Fruit fly (Drosophila melanogaster) whole organism, prepupa: Measurements from ENCODE around the gene CG31869.
A peak's percentile ranks its signal among the peaks of the same experiment; 100 is the strongest.

ENCODE experiments used
- Blimp-1 ChIP-seq: fragments of 200-800 bp; sonication (Bioruptor generic); optimal IDR thresholded peaks from 3 replicates; lab custom pipeline; 2017; ENCODE audit warnings: missing biosample characterization, missing genetic modification characterization, mild to moderate bottlenecking, moderate library complexity, missing genetic modification reagents
- CG10631 ChIP-seq: fragments of 200-800 bp; sonication (Bioruptor generic); optimal IDR thresholded peaks from 2 replicates; lab custom pipeline; 2016; ENCODE audit warnings: missing biosample characterization, missing genetic modification characterization
- CG10669 ChIP-seq: fragments of 200-800 bp; sonication (Bioruptor generic); optimal IDR thresholded peaks from 3 replicates; lab custom pipeline; 2018; ENCODE audit warnings: missing biosample characterization, mild to moderate bottlenecking, missing genetic modification characterization, moderate library complexity
- CG11294 ChIP-seq: fragments of 200-800 bp; sonication (Bioruptor generic); IDR thresholded peaks from 2 replicates; pipeline ENCODE4 v1.3.6; 2022; ENCODE audit warnings: missing biosample characterization, missing genetic modification characterization
- CG11762 ChIP-seq: fragments of 200-800 bp; sonication (Bioruptor generic); optimal IDR thresholded peaks from 3 replicates; lab custom pipeline; 2016; ENCODE audit warnings: missing biosample characterization, missing genetic modification characterization; ENCODE audit not compliant: insufficient read depth
- CG11902 ChIP-seq: fragments of 200-800 bp; sonication (Bioruptor generic); optimal IDR thresholded peaks from 3 replicates; lab custom pipeline; 2016; ENCODE audit warnings: missing biosample characterization, missing genetic modification characterization
- CG15336 ChIP-seq: fragments of 200-800 bp; sonication (Bioruptor generic); IDR thresholded peaks from 2 replicates; pipeline ENCODE4 v1.3.6; 2022; ENCODE audit warnings: missing biosample characterization, missing genetic modification characterization
- CG1621 ChIP-seq: fragments of 200-800 bp; sonication (Bioruptor generic); optimal IDR thresholded peaks from 3 replicates; lab custom pipeline; 2018; ENCODE audit warnings: missing biosample characterization, mild to moderate bottlenecking, missing genetic modification characterization
- CG16779 ChIP-seq: fragments of 200-800 bp; sonication (Bioruptor generic); optimal IDR thresholded peaks from 3 replicates; lab custom pipeline; 2017; ENCODE audit warnings: missing biosample characterization, mild to moderate bottlenecking, missing genetic modification characterization
- CG3032 ChIP-seq: fragments of 200-800 bp; optimal IDR thresholded peaks from 2 replicates; lab custom pipeline; 2019; ENCODE audit warnings: missing biosample characterization, mild to moderate bottlenecking, missing genetic modification characterization, moderate library complexity
- CG31627 ChIP-seq: fragments of 200-800 bp; sonication (Bioruptor generic); optimal IDR thresholded peaks from 3 replicates; lab custom pipeline; 2016; ENCODE audit warnings: missing biosample characterization, missing genetic modification characterization
- CG32006 ChIP-seq: fragments of 200-800 bp; sonication (Bioruptor generic); optimal IDR thresholded peaks from 3 replicates; lab custom pipeline; 2017; ENCODE audit warnings: missing biosample characterization, mild to moderate bottlenecking, missing genetic modification characterization
- CG34406 ChIP-seq: fragments of 200-800 bp; sonication (Bioruptor generic); optimal IDR thresholded peaks from 3 replicates; lab custom pipeline; 2016; ENCODE audit warnings: missing biosample characterization, missing genetic modification characterization
- CG3919 ChIP-seq: fragments of 200-800 bp; sonication (Bioruptor generic); optimal IDR thresholded peaks from 3 replicates; lab custom pipeline; 2016; ENCODE audit warnings: missing biosample characterization, missing genetic modification characterization
- CG4318 ChIP-seq: fragments of 200-800 bp; sonication (Bioruptor generic); optimal IDR thresholded peaks from 3 replicates; lab custom pipeline; 2017; ENCODE audit warnings: missing biosample characterization, mild to moderate bottlenecking, missing genetic modification characterization
- CG6163 ChIP-seq: fragments of 200-800 bp; sonication (Bioruptor generic); IDR thresholded peaks from 3 replicates; pipeline ENCODE4 v1.3.6; 2022; ENCODE audit warnings: missing biosample characterization, missing genetic modification characterization
- CG6276 ChIP-seq: fragments of 200-800 bp; sonication (Bioruptor generic); optimal IDR thresholded peaks from 2 replicates; lab custom pipeline; 2017; ENCODE audit warnings: missing biosample characterization, mild to moderate bottlenecking, missing genetic modification characterization
- CG6792 ChIP-seq: fragments of 200-800 bp; sonication (Bioruptor generic); optimal IDR thresholded peaks from 3 replicates; lab custom pipeline; 2016; ENCODE audit warnings: missing biosample characterization, missing genetic modification characterization
- CG6808 ChIP-seq: fragments of 200-800 bp; sonication (Bioruptor generic); optimal IDR thresholded peaks from 3 replicates; lab custom pipeline; 2017; ENCODE audit warnings: missing biosample characterization, missing genetic modification characterization, mild to moderate bottlenecking, moderate library complexity, missing genetic modification reagents
- CG6854 ChIP-seq: fragments of 200-800 bp; sonication (Bioruptor generic); optimal IDR thresholded peaks from 2 replicates; lab custom pipeline; 2017; ENCODE audit warnings: missing biosample characterization, mild to moderate bottlenecking, missing genetic modification characterization
- CG7368 ChIP-seq: fragments of 200-800 bp; sonication (Bioruptor generic); optimal IDR thresholded peaks from 3 replicates; lab custom pipeline; 2016; ENCODE audit warnings: missing biosample characterization, missing genetic modification characterization
- CG8119 ChIP-seq: fragments of 200-800 bp; sonication (Bioruptor generic); IDR thresholded peaks from 3 replicates; pipeline ENCODE4 v1.3.6; 2022; ENCODE audit warnings: missing biosample characterization, missing genetic modification characterization
- CG8632 ChIP-seq: fragments of 200-800 bp; sonication (Bioruptor generic); optimal IDR thresholded peaks from 3 replicates; lab custom pipeline; 2016; ENCODE audit warnings: missing biosample characterization, missing genetic modification characterization
- CG9139 ChIP-seq: fragments of 200-800 bp; sonication (Bioruptor generic); optimal IDR thresholded peaks from 3 replicates; lab custom pipeline; 2017; ENCODE audit warnings: missing biosample characterization, mild to moderate bottlenecking, missing genetic modification characterization
- Eip75B ChIP-seq: fragments of 200-800 bp; sonication (Bioruptor generic); optimal IDR thresholded peaks from 3 replicates; lab custom pipeline; 2016; ENCODE audit warnings: missing biosample characterization, missing genetic modification characterization
- Eip78C ChIP-seq: fragments of 200-800 bp; sonication (Bioruptor generic); peaks from one replicate; lab custom pipeline; 2016; ENCODE audit warnings: missing biosample characterization, missing genetic modification characterization
- Eip93F ChIP-seq: fragments of 200-800 bp; sonication (Bioruptor generic); optimal IDR thresholded peaks from 2 replicates; lab custom pipeline; 2016; ENCODE audit warnings: missing biosample characterization, mild to moderate bottlenecking, missing genetic modification characterization
- Ets21C ChIP-seq: fragments of 200-800 bp; sonication (Bioruptor generic); optimal IDR thresholded peaks from 3 replicates; lab custom pipeline; 2016; ENCODE audit warnings: missing biosample characterization, missing genetic modification characterization
- Ets96B ChIP-seq: fragments of 200-800 bp; optimal IDR thresholded peaks from 2 replicates; lab custom pipeline; 2019; ENCODE audit warnings: missing biosample characterization, mild to moderate bottlenecking, missing genetic modification characterization, moderate library complexity
- Hr38 ChIP-seq: sonication (Bioruptor generic); optimal IDR thresholded peaks from 2 replicates; lab custom pipeline; 2016; ENCODE audit warnings: missing biosample characterization, missing genetic modification characterization
- Hr4 ChIP-seq: fragments of 200-800 bp; sonication (Bioruptor generic); optimal IDR thresholded peaks from 3 replicates; lab custom pipeline; 2016; ENCODE audit warnings: missing biosample characterization, missing genetic modification characterization
- OdsH ChIP-seq: fragments of 200-800 bp; sonication (Bioruptor generic); optimal IDR thresholded peaks from 3 replicates; lab custom pipeline; 2016; ENCODE audit warnings: missing biosample characterization, missing genetic modification characterization
- Sox102F ChIP-seq: fragments of 200-800 bp; sonication (Bioruptor generic); optimal IDR thresholded peaks from 2 replicates; lab custom pipeline; 2016; ENCODE audit warnings: missing biosample characterization, mild to moderate bottlenecking, missing genetic modification characterization
- Sox14 ChIP-seq: fragments of 200-800 bp; sonication (Bioruptor generic); optimal IDR thresholded peaks from 3 replicates; lab custom pipeline; 2016; ENCODE audit warnings: missing biosample characterization, missing genetic modification characterization
- Sox15 ChIP-seq: fragments of 200-800 bp; sonication (Bioruptor generic); optimal IDR thresholded peaks from 3 replicates; lab custom pipeline; 2016; ENCODE audit warnings: missing biosample characterization, missing genetic modification characterization
- achi ChIP-seq: fragments of 200-800 bp; sonication (Bioruptor generic); optimal IDR thresholded peaks from 3 replicates; lab custom pipeline; 2016; ENCODE audit warnings: missing biosample characterization, missing genetic modification characterization
- acj6 ChIP-seq: fragments of 200-800 bp; sonication (Bioruptor generic); optimal IDR thresholded peaks from 3 replicates; lab custom pipeline; 2016; ENCODE audit warnings: missing biosample characterization, missing genetic modification characterization
- cyc ChIP-seq: fragments of 200-800 bp; sonication (Bioruptor generic); optimal IDR thresholded peaks from 3 replicates; lab custom pipeline; 2016; ENCODE audit warnings: missing biosample characterization, missing genetic modification characterization
- eg ChIP-seq: fragments of 200-800 bp; sonication (Bioruptor generic); IDR thresholded peaks from 3 replicates; pipeline ENCODE4 v1.3.6; 2022; ENCODE audit warnings: missing biosample characterization, missing genetic modification characterization
- esn ChIP-seq: fragments of 200-800 bp; sonication (Bioruptor generic); optimal IDR thresholded peaks from 2 replicates; lab custom pipeline; 2016; ENCODE audit warnings: missing biosample characterization, mild to moderate bottlenecking, missing genetic modification characterization, moderate library complexity
- fd59A ChIP-seq: fragments of 200-800 bp; sonication (Bioruptor generic); optimal IDR thresholded peaks from 2 replicates; lab custom pipeline; 2017; ENCODE audit warnings: missing biosample characterization, mild to moderate bottlenecking, missing genetic modification characterization, missing genetic modification reagents
- fkh ChIP-seq: fragments of 200-800 bp; sonication (Bioruptor generic); optimal IDR thresholded peaks from 3 replicates; lab custom pipeline; 2017; ENCODE audit warnings: missing biosample characterization, mild to moderate bottlenecking, missing genetic modification characterization, moderate library complexity
- lz ChIP-seq: fragments of 200-800 bp; sonication (Bioruptor generic); optimal IDR thresholded peaks from 3 replicates; lab custom pipeline; 2016; ENCODE audit warnings: missing biosample characterization, missing genetic modification characterization
- net ChIP-seq: fragments of 200-800 bp; sonication (Bioruptor generic); optimal IDR thresholded peaks from 3 replicates; lab custom pipeline; 2016; ENCODE audit warnings: missing biosample characterization, missing genetic modification characterization
- pdm3 ChIP-seq: fragments of 200-800 bp; sonication (Bioruptor generic); optimal IDR thresholded peaks from 3 replicates; lab custom pipeline; 2016; ENCODE audit warnings: missing biosample characterization, missing genetic modification characterization
- ss ChIP-seq, 2 experiments: fragments of 200-800 bp; sonication (Bioruptor generic); optimal IDR thresholded peaks; 2 replicates in 1 of 2; 3 replicates in 1 of 2; lab custom pipeline; 2017 to 2018; ENCODE audit warnings: mild to moderate bottlenecking in 2 of 2, missing biosample characterization in 2 of 2, missing genetic modification characterization in 2 of 2, moderate library complexity in 1 of 2
- svp ChIP-seq: fragments of 200-800 bp; sonication (Bioruptor generic); peaks from one replicate; lab custom pipeline; 2016; ENCODE audit warnings: missing biosample characterization, missing genetic modification characterization
- topi ChIP-seq: fragments of 200-800 bp; sonication (Bioruptor generic); optimal IDR thresholded peaks from 3 replicates; lab custom pipeline; 2016; ENCODE audit warnings: missing biosample characterization, missing genetic modification characterization

The CG31869 gene

dm6 chr2L:10743714-10744113 is 57.2 kb downstream of the CG31869 start, which contains the start of gene CG6729:
Gene CG6729 (minus strand): TSS chr2L:10743935.
- TF ChIP-seq Sox14 (no peak), eg (no peak), CG16779 (tag; lab: Kevin White, UChicago) (no peak), CG8119 (GFP tag; lab: Robert Waterston, UW) (no peak), CG9139 (GFP tag; lab: Kevin White, UChicago) (no peak), CG8632 (no peak), CG6854 (GFP tag; lab: Kevin White, UChicago) (no peak), ss (GFP tag; optimal IDR thresholded peaks at IDR 0.05; lab: Kevin White, UChicago) (no peak)

DNA sequence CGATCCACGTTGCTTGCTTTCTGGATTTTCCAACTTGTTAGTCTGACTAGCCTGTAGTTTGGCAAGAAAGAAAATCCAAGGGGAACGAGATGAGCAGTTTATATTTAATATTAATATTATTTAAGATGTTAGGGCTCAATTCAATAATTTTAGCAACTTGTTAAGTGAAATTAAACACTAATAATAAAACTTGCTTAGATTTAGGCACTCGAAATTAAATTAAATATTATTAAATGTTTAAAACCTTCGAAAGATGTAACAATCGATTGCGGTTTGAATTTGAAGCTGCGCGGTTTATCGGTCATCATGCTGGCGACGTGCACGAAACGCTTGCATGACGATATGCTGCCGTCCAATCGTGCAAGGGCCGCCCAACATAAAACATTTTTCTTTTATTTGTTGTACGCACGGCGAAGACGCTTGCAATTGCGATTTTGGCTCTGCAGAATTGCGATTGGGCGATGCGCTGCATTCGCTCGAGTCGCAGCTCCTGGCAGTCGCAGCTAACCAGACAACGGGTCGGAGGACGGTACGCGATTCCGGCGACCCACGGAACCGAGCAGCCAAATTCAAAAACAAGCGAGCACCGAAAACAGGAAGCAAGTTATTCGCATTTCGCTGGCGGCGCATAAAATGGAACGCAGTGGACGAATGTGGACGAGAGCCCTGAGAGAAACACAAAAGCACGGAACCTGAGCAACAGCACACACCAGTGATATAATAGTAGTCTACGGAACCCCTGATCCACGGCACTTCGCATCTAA is 63.7 kb downstream of the CG31869 start, which contains the start of the genes Vha16-5 and CG12299:
Vha16-5 (minus strand) TSS at position 51 of the 764 bp plus-strand sequence.
CG12299 (plus strand) TSS at position 353 of the 764 bp plus-strand sequence.
- TF ChIP-seq CG32006 (no peak), eg (peak; percentile 67), CG11762 (no peak), CG6276 (GFP tag; lab: Kevin White, UChicago) (no peak), CG6808 (no peak), fd59A (GFP tag; lab: Kevin White, UChicago) (no peak), CG1621 (tag; lab: Kevin White, UChicago) (peak; percentile 32), CG3032 (peak; percentile 47), ss (GFP tag; optimal IDR thresholded peaks at IDR 0.05; lab: Kevin White, UChicago) (no peak), Eip93F (GFP tag; lab: Kevin White, UChicago) (no peak), CG10631 (GFP tag; lab: Kevin White, UChicago) (no peak), Eip78C (peak; percentile 85), svp (no peak), CG6854 (GFP tag; lab: Kevin White, UChicago) (no peak), Sox14 (no peak), CG15336 (GFP tag; lab: Robert Waterston, UW) (peak; percentile 17; the same call in 1 of the 2 replicates), CG16779 (tag; lab: Kevin White, UChicago) (no peak), Sox15 (peak; percentile 42), Hr4 (GFP tag; lab: Kevin White, UChicago) (peak; percentile 78), CG3919 (GFP tag; lab: Kevin White, UChicago) (peak; percentile 86), CG6792 (GFP tag; lab: Kevin White, UChicago) (peak; percentile 39), Hr38 (GFP tag; lab: Kevin White, UChicago) (peak; percentile 45), Sox102F (GFP tag; lab: Kevin White, UChicago) (no peak), CG4318 (GFP tag; lab: Kevin White, UChicago) (no peak), CG11294 (GFP tag; lab: Robert Waterston, UW) (peak; percentile 21; the same call in 1 of the 2 replicates), pdm3 (GFP tag; lab: Kevin White, UChicago) (no peak), fkh (GFP tag; lab: Kevin White, UChicago) (peak; percentile 77), Blimp-1 (GFP tag; lab: Kevin White, UChicago) (no peak), acj6 (peak; percentile 73), lz (GFP tag; lab: Kevin White, UChicago) (peak; percentile 79), Eip75B (GFP tag; lab: Kevin White, UChicago) (no peak), CG34406 (GFP tag; lab: Kevin White, UChicago) (peak; percentile 48), achi (no peak), OdsH (GFP tag; lab: Kevin White, UChicago) (no peak), topi (no peak), Ets96B (no peak), CG6163 (GFP tag; lab: Robert Waterston, UW) (peak; percentile 79), CG31627 (GFP tag; lab: Kevin White, UChicago) (peak; percentile 78), net (GFP tag; lab: Kevin White, UChicago) (no peak), esn (GFP tag; lab: Kevin White, UChicago) (peak; percentile 82), CG10669 (GFP tag; lab: Kevin White, UChicago) (no peak), Ets21C (GFP tag; lab: Kevin White, UChicago) (peak; percentile 65), cyc (peak; percentile 70), CG7368 (GFP tag; lab: Kevin White, UChicago) (no peak), CG8119 (GFP tag; lab: Robert Waterston, UW) (0 out of 3 replicates have a peak, but pooled peaks have one; percentile 12), CG11902 (GFP tag; lab: Kevin White, UChicago) (peak; percentile 32)
